Fruit fly (Drosophila melanogaster): ENCODE data around the gene NimB4.

DNA sequence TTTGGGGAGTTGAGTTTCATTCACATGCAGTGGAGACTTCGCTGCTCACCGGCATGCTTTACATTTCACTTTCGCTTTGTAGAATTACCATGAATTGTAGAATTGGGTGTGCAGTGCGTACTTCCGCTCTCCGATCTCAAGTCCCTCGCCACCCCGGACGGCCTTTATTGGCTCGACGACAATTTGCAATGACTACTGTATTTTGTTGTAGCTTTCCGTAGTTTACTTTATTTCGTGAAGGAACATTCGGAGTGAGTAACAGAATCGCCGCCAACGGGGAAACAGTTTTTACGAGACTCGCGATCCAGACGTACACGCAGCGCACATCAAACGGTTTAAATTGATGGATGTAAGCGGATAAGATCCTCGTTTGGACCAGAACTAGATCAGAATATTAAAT is 12.5 kb downstream of the NimB4 start, which contains the start of gene NimA:
- no peak for TF ChIP-seq h (optimal IDR thresholded peaks at IDR 0.05)
- TF ChIP-seq psq (optimal IDR thresholded peaks at IDR 0.05) = no peak
- no peak for TF ChIP-seq Myc (optimal IDR thresholded peaks at IDR 0.05)
- TF ChIP-seq Sin3A (optimal IDR thresholded peaks at IDR 0.05) = no peak
